Worm (Caenorhabditis elegans) whole organism, early embryonic: ENCODE results near the gene fbxc-24.

Experiments
- B0310.2 ChIP-seq: sonication (generic microtip); optimal IDR thresholded peaks from 2 replicates; lab custom pipeline; 2016; ENCODE audit warnings: mild to moderate bottlenecking, missing genetic modification characterization, missing compliant biosample characterization
- F13C5.2 ChIP-seq: sonication (generic microtip); optimal IDR thresholded peaks from 2 replicates; lab custom pipeline; 2017; ENCODE audit warnings: mild to moderate bottlenecking, missing genetic modification characterization, inconsistent platforms, missing compliant biosample characterization
- aly-1 ChIP-seq: sonication (generic microtip); optimal IDR thresholded peaks from 2 replicates; lab custom pipeline; 2016; ENCODE audit warnings: missing genetic modification characterization, missing compliant biosample characterization
- ama-1 ChIP-seq: fragments of 150-350 bp; optimal IDR thresholded peaks from 2 replicates; lab custom pipeline; 2014
- ceh-13 ChIP-seq: fragments of 200-800 bp; sonication (Bioruptor generic); optimal IDR thresholded peaks from 2 replicates; lab custom pipeline; 2018; ENCODE audit warnings: mild to moderate bottlenecking, missing genetic modification characterization, missing compliant biosample characterization
- ceh-36 ChIP-seq: sonication (generic microtip); optimal IDR thresholded peaks from 2 replicates; lab custom pipeline; 2016; ENCODE audit warnings: missing genetic modification characterization, inconsistent platforms, missing compliant biosample characterization
- ets-7 ChIP-seq: sonication (generic microtip); optimal IDR thresholded peaks from 2 replicates; lab custom pipeline; 2016; ENCODE audit warnings: missing genotype, missing genetic modification characterization, missing compliant biosample characterization
- flt-1 ChIP-seq: fragments of 200-800 bp; sonication (Bioruptor generic); IDR thresholded peaks from 2 replicates; pipeline ENCODE4 v1.3.6; 2022; ENCODE audit warnings: missing genetic modification characterization, missing compliant biosample characterization
- hmbx-1 ChIP-seq: sonication (generic microtip); optimal IDR thresholded peaks from 2 replicates; lab custom pipeline; 2016; ENCODE audit warnings: mild to moderate bottlenecking, missing genetic modification characterization, missing compliant biosample characterization
- hmg-4 ChIP-seq: fragments of 200-800 bp; sonication (Bioruptor generic); optimal IDR thresholded peaks from 2 replicates; lab custom pipeline; 2018; ENCODE audit warnings: mild to moderate bottlenecking, missing genetic modification characterization, missing compliant biosample characterization
- hnd-1 ChIP-seq: sonication (generic microtip); optimal IDR thresholded peaks from 2 replicates; lab custom pipeline; 2016; ENCODE audit warnings: missing genetic modification characterization, missing compliant biosample characterization
- pes-1 ChIP-seq: fragments of 200-800 bp; sonication (Bioruptor generic); IDR thresholded peaks from 2 replicates; pipeline ENCODE4 v1.3.6; 2022; ENCODE audit warnings: missing genetic modification reagents, missing genetic modification characterization, missing compliant biosample characterization
- scrt-1 ChIP-seq: fragments of 200-800 bp; sonication (Bioruptor generic); IDR thresholded peaks from 2 replicates; pipeline ENCODE4 v1.3.6; 2022; ENCODE audit warnings: missing genetic modification characterization, missing compliant biosample characterization
- sea-1 ChIP-seq: fragments of 200-800 bp; sonication (Bioruptor generic); conservative IDR thresholded peaks from 2 replicates; pipeline ENCODE4 v1.3.6; 2022; ENCODE audit warnings: missing genetic modification characterization, missing compliant biosample characterization
- tbx-11 ChIP-seq: fragments of 200-800 bp; sonication (Bioruptor generic); IDR thresholded peaks from 2 replicates; pipeline ENCODE4 v1.3.6; 2022; ENCODE audit warnings: missing genetic modification characterization, missing compliant biosample characterization
- tbx-37 ChIP-seq: fragments of 200-800 bp; sonication (Bioruptor generic); conservative IDR thresholded peaks from 2 replicates; pipeline ENCODE4 v1.3.6; 2022; ENCODE audit warnings: missing genetic modification reagents, missing genetic modification characterization, missing compliant biosample characterization
- tra-4 ChIP-seq: sonication (generic microtip); optimal IDR thresholded peaks from 2 replicates; lab custom pipeline; 2017; ENCODE audit warnings: missing genetic modification characterization, missing compliant biosample characterization

The fbxc-24 gene

ce11 chrII:917324-917723 lies 7.9 kb upstream of the fbxc-24 start, which contains the start of gene fbxc-30:
TSS of gene fbxc-30 (plus strand) at chrII:917624.
- no peak for TF ChIP-seq sea-1 (GFP tag; lab: Robert Waterston, UW)
- no peak for TF ChIP-seq B0310.2 (tag; lab: Kevin White, UChicago)
- no peak for TF ChIP-seq hnd-1
- TF ChIP-seq hmbx-1 = no peak
- TF ChIP-seq ceh-36 = no peak
- TF ChIP-seq tbx-37 (GFP tag; lab: Robert Waterston, UW) = no peak
- TF ChIP-seq aly-1 = no peak
- no peak for TF ChIP-seq ama-1 (lab: Kevin White, UChicago)

- TF ChIP-seq flt-1 (GFP tag; lab: Robert Waterston, UW) (no peak), pes-1 (GFP tag; lab: Robert Waterston, UW) (no peak), ama-1 (lab: Kevin White, UChicago) (no peak), ets-7 (tag; lab: Kevin White, UChicago) (no peak), B0310.2 (tag; lab: Kevin White, UChicago) (no peak), aly-1 (no peak), hmg-4 (no peak), F13C5.2 (tag; lab: Kevin White, UChicago) (no peak), hmbx-1 (no peak), tra-4 (no peak), ceh-36 (no peak), hnd-1 (no peak), tbx-11 (no peak), tbx-37 (GFP tag; lab: Robert Waterston, UW) (no peak), sea-1 (GFP tag; lab: Robert Waterston, UW) (no peak), ceh-13 (no peak), scrt-1 (GFP tag; lab: Robert Waterston, UW) (no peak)
Measured at ce11 chrII:915780-916179, 6.3 kb upstream of the fbxc-24 start, which contains the start of gene fbxc-29. TSS of gene fbxc-29 (plus strand) at chrII:916080.

ce11 chrII:915206-915605 lies 5.8 kb upstream of the fbxc-24 start:
- TF ChIP-seq hmbx-1 (no peak), ets-7 (tag; lab: Kevin White, UChicago) (no peak), hnd-1 (no peak), tbx-11 (no peak), aly-1 (no peak), pes-1 (GFP tag; lab: Robert Waterston, UW) (no peak), flt-1 (GFP tag; lab: Robert Waterston, UW) (no peak), tra-4 (no peak), sea-1 (GFP tag; lab: Robert Waterston, UW) (no peak), ceh-36 (no peak), ama-1 (lab: Kevin White, UChicago) (no peak), scrt-1 (GFP tag; lab: Robert Waterston, UW) (no peak), tbx-37 (GFP tag; lab: Robert Waterston, UW) (no peak), ceh-13 (no peak), F13C5.2 (tag; lab: Kevin White, UChicago) (no peak), B0310.2 (tag; lab: Kevin White, UChicago) (no peak), hmg-4 (no peak)

- TF ChIP-seq tbx-37 (GFP tag; lab: Robert Waterston, UW) = no peak
- TF ChIP-seq scrt-1 (GFP tag; lab: Robert Waterston, UW) = no peak
- no peak for TF ChIP-seq hnd-1
- no peak for TF ChIP-seq hmbx-1
- TF ChIP-seq ceh-36 = no peak
- TF ChIP-seq ama-1 (lab: Kevin White, UChicago) = no peak
- TF ChIP-seq aly-1 = no peak
- no peak for TF ChIP-seq F13C5.2 (tag; lab: Kevin White, UChicago)
- no peak for TF ChIP-seq sea-1 (GFP tag; lab: Robert Waterston, UW)
- TF ChIP-seq hmg-4 = no peak
- TF ChIP-seq pes-1 (GFP tag; lab: Robert Waterston, UW) = no peak
- TF ChIP-seq ceh-13 = no peak
- no peak for TF ChIP-seq B0310.2 (tag; lab: Kevin White, UChicago)
- TF ChIP-seq tbx-11 = no peak
- no peak for TF ChIP-seq tra-4
- no peak for TF ChIP-seq flt-1 (GFP tag; lab: Robert Waterston, UW)
Measured at ce11 chrII:913222-913722, 3.8 kb upstream of the fbxc-24 start, which contains the start of gene fbxc-33. TSS of gene fbxc-33 (plus strand) at chrII:913672.

ce11 chrII:911680-912079 lies 2.2 kb upstream of the fbxc-24 start, which contains the start of gene fbxc-31:
TSS of gene fbxc-31 (plus strand) at chrII:911980.
- no peak for TF ChIP-seq ceh-36
- no peak for TF ChIP-seq flt-1 (GFP tag; lab: Robert Waterston, UW)
- TF ChIP-seq F13C5.2 (tag; lab: Kevin White, UChicago) = no peak
- no peak for TF ChIP-seq ets-7 (tag; lab: Kevin White, UChicago)
- TF ChIP-seq B0310.2 (tag; lab: Kevin White, UChicago) = no peak
- TF ChIP-seq hmbx-1 = no peak
- TF ChIP-seq aly-1 = no peak
- no peak for TF ChIP-seq hmg-4
- TF ChIP-seq scrt-1 (GFP tag; lab: Robert Waterston, UW) = no peak
- no peak for TF ChIP-seq tbx-37 (GFP tag; lab: Robert Waterston, UW)
- no peak for TF ChIP-seq tra-4
- no peak for TF ChIP-seq hnd-1
- no peak for TF ChIP-seq pes-1 (GFP tag; lab: Robert Waterston, UW)
- TF ChIP-seq ama-1 (lab: Kevin White, UChicago) = no peak

- no peak for TF ChIP-seq ceh-36
- TF ChIP-seq pes-1 (GFP tag; lab: Robert Waterston, UW) = peak; percentile 37; the same call in 1 of the 2 replicates
- no peak for TF ChIP-seq ets-7 (tag; lab: Kevin White, UChicago)
- no peak for TF ChIP-seq F13C5.2 (tag; lab: Kevin White, UChicago)
- TF ChIP-seq aly-1 = no peak
- no peak for TF ChIP-seq flt-1 (GFP tag; lab: Robert Waterston, UW)
- no peak for TF ChIP-seq tbx-11
- TF ChIP-seq ceh-13 = no peak
- TF ChIP-seq tbx-37 (GFP tag; lab: Robert Waterston, UW) = no peak
- 0 out of 2 replicates have a peak, but pooled peaks have one; percentile 29 for TF ChIP-seq sea-1 (GFP tag; lab: Robert Waterston, UW)
- TF ChIP-seq hnd-1 = no peak
Measured at ce11 chrII:905335-905734, 4.1 kb downstream of the fbxc-24 start.

- TF ChIP-seq ceh-13 = no peak
- TF ChIP-seq aly-1 = no peak
- no peak for TF ChIP-seq B0310.2 (tag; lab: Kevin White, UChicago)
- TF ChIP-seq hmbx-1 = no peak
- TF ChIP-seq ama-1 (lab: Kevin White, UChicago) = no peak
- no peak for TF ChIP-seq scrt-1 (GFP tag; lab: Robert Waterston, UW)
- no peak for TF ChIP-seq F13C5.2 (tag; lab: Kevin White, UChicago)
- TF ChIP-seq ceh-36 = no peak
- TF ChIP-seq sea-1 (GFP tag; lab: Robert Waterston, UW) = no peak
- no peak for TF ChIP-seq flt-1 (GFP tag; lab: Robert Waterston, UW)
- TF ChIP-seq tbx-37 (GFP tag; lab: Robert Waterston, UW) = no peak
- TF ChIP-seq tbx-11 = no peak
- TF ChIP-seq hmg-4 = no peak
Measured at ce11 chrII:901632-902031, 7.8 kb downstream of the fbxc-24 start, which contains the start of gene T07D3.2. TSS of gene T07D3.2 (plus strand) at chrII:901932.
